Worm (Caenorhabditis elegans) whole organism, mixed stage, embryonic: ENCODE results near the gene T23F2.3.

Experiments used
- elt-3 ChIP-seq: fragments of 150-350 bp; optimal IDR thresholded peaks from 2 replicates; lab custom pipeline; 2014; ENCODE audit warnings: missing biosample characterization, missing genetic modification characterization
- nhr-76 ChIP-seq: sonication (generic microtip); optimal IDR thresholded peaks from 2 replicates; lab custom pipeline; 2017; ENCODE audit warnings: missing biosample characterization, missing genetic modification characterization
- unc-62 ChIP-seq: fragments of 150-350 bp; optimal IDR thresholded peaks from 2 replicates; lab custom pipeline; 2014; ENCODE audit warnings: missing biosample characterization, missing genetic modification reagents, missing genetic modification characterization

DNA sequence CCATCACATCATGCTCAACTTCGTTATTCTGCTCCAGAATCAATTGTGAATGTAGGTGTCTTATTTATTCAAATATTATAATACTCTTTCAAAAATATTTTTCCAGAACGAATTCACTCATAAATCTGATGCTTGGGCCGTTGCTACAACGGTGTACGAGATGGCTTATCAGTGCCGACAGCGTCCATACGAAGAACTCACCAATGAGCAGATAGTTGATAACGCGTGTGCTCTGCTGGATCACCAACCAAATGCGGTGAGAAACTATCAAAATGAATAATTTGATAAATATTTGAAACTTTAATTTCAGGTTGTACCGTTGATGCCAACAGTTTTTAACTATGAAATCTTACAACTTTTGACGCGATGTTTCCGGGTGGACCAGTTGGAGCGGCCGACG is 46.5 kb downstream of the T23F2.3 start:
- TF ChIP-seq unc-62 = no peak
- TF ChIP-seq elt-3 (tag; lab: Kevin White, UChicago) = no peak
- TF ChIP-seq nhr-76 (tag; lab: Kevin White, UChicago) = no peak
